Fruit fly (Drosophila melanogaster) whole organism, adult: Measurements from ENCODE around the gene MICU3.

Source experiments
- CG7045 ChIP-seq: fragments of 200-800 bp; sonication (Bioruptor generic); optimal IDR thresholded peaks from 2 replicates; lab custom pipeline; 2017; ENCODE audit warnings: missing biosample characterization, mild to moderate bottlenecking, missing genetic modification characterization
- bab1 ChIP-seq: fragments of 200-800 bp; sonication (Bioruptor generic); optimal IDR thresholded peaks from 3 replicates; lab custom pipeline; 2019; ENCODE audit warnings: missing biosample characterization, mild to moderate bottlenecking, missing genetic modification characterization, moderate library complexity
- tj ChIP-seq: fragments of 200-800 bp; sonication (Bioruptor generic); optimal IDR thresholded peaks from 3 replicates; lab custom pipeline; 2017; ENCODE audit warnings: missing biosample characterization, mild to moderate bottlenecking, missing genetic modification characterization, moderate library complexity
- toe ChIP-seq: fragments of 200-800 bp; sonication (Bioruptor generic); optimal IDR thresholded peaks from 2 replicates; lab custom pipeline; 2016; ENCODE audit warnings: missing biosample characterization, missing genetic modification characterization

DNA sequence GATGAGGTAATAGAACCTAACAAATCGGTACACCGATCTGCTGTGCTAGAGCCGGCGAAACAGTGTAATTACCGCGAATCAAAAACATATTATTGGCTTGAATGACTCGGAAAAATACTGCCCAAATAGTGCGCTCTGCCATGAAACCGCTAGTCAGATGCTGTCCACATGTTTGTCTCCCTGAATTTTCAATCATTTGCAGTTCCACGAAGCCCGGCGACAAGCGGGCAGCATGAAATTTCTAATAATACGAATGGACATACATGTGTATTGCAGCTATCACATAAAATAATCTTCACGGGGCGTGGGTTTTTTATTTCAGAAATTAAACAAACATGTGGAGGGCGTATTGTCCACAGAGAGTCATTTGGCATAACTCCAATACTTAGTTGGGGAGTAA lies 11.8 kb downstream of the MICU3 start:
- TF ChIP-seq CG7045 (GFP tag; lab: Kevin White, UChicago) (no peak), bab1 (no peak), tj (GFP tag; lab: Kevin White, UChicago) (no peak), toe (no peak)
